Fruit fly (Drosophila melanogaster) whole organism, embryonic: ENCODE results near the gene CG31952.

ENCODE experiments used
- Asciz ChIP-seq: fragments of 200-800 bp; sonication (Bioruptor generic); optimal IDR thresholded peaks from 2 replicates; lab custom pipeline; 2017; ENCODE audit warnings: missing biosample characterization, mild to moderate bottlenecking, missing genetic modification characterization, missing genetic modification reagents
- BtbVII ChIP-seq: fragments of 200-800 bp; sonication (Bioruptor generic); optimal IDR thresholded peaks from 3 replicates; lab custom pipeline; 2017; ENCODE audit warnings: missing biosample characterization, mild to moderate bottlenecking, missing genetic modification characterization
- CG10366 ChIP-seq: fragments of 200-800 bp; sonication (Bioruptor generic); IDR thresholded peaks from 2 replicates; pipeline ENCODE4 v1.3.6; 2022; ENCODE audit warnings: missing biosample characterization, missing genetic modification characterization
- CG11456 ChIP-seq: fragments of 200-800 bp; sonication (Bioruptor generic); IDR thresholded peaks from 3 replicates; pipeline ENCODE4 v1.3.6; 2022; ENCODE audit warnings: missing biosample characterization, missing genetic modification characterization
- CG15514 ChIP-seq: fragments of 200-800 bp; sonication (Bioruptor generic); optimal IDR thresholded peaks from 3 replicates; lab custom pipeline; 2017; ENCODE audit warnings: missing biosample characterization, missing genetic modification characterization, mild to moderate bottlenecking, moderate library complexity, missing genetic modification reagents
- CG16815 ChIP-seq: fragments of 200-800 bp; sonication (Bioruptor generic); optimal IDR thresholded peaks from 3 replicates; lab custom pipeline; 2017; ENCODE audit warnings: missing biosample characterization, mild to moderate bottlenecking, missing genetic modification characterization
- CG17359 ChIP-seq: fragments of 200-800 bp; sonication (Bioruptor generic); optimal IDR thresholded peaks from 3 replicates; lab custom pipeline; 2018; ENCODE audit warnings: missing biosample characterization, mild to moderate bottlenecking, missing genetic modification characterization, moderate library complexity
- CG17829 ChIP-seq: fragments of 200-800 bp; optimal IDR thresholded peaks from 2 replicates; lab custom pipeline; 2019; ENCODE audit warnings: missing biosample characterization, mild to moderate bottlenecking, missing genetic modification characterization, moderate library complexity
- CG18599 ChIP-seq: fragments of 200-800 bp; sonication (Bioruptor generic); optimal IDR thresholded peaks from 3 replicates; lab custom pipeline; 2017; ENCODE audit warnings: missing biosample characterization, missing genetic modification characterization, mild to moderate bottlenecking, moderate library complexity, missing genetic modification reagents
- CG2129 ChIP-seq: fragments of 200-800 bp; sonication (Bioruptor generic); IDR thresholded peaks from 2 replicates; pipeline ENCODE4 v1.3.6; 2022; ENCODE audit warnings: missing biosample characterization, missing genetic modification characterization; ENCODE audit not compliant: partially characterized antibody
- CG2889 ChIP-seq: fragments of 200-800 bp; sonication (Bioruptor generic); IDR thresholded peaks from 3 replicates; pipeline ENCODE4 v1.3.6; 2022; ENCODE audit warnings: missing biosample characterization, missing genetic modification characterization
- CG30431 ChIP-seq: fragments of 200-800 bp; sonication (Bioruptor generic); optimal IDR thresholded peaks from 2 replicates; lab custom pipeline; 2017; ENCODE audit warnings: missing biosample characterization, missing genetic modification characterization
- CG4730 ChIP-seq: fragments of 200-800 bp; sonication (Bioruptor generic); IDR thresholded peaks from 2 replicates; pipeline ENCODE4 v1.3.6; 2022; ENCODE audit warnings: missing biosample characterization, missing genetic modification characterization
- CG6683 ChIP-seq: fragments of 200-800 bp; sonication (Bioruptor generic); optimal IDR thresholded peaks from 2 replicates; lab custom pipeline; 2017; ENCODE audit warnings: missing biosample characterization, mild to moderate bottlenecking, missing genetic modification characterization, missing genetic modification reagents
- CG6791 ChIP-seq: fragments of 200-800 bp; sonication (Bioruptor generic); IDR thresholded peaks from 3 replicates; pipeline ENCODE4 v1.3.6; 2022; ENCODE audit warnings: missing biosample characterization, missing genetic modification characterization; ENCODE audit not compliant: partially characterized antibody
- CG8290 ChIP-seq, 3 experiments: fragments of 200-800 bp; sonication (Bioruptor generic); optimal IDR thresholded peaks; 2 replicates each; lab custom pipeline; 2016 to 2019; ENCODE audit warnings: missing biosample characterization in 3 of 3, missing genetic modification characterization in 3 of 3, mild to moderate bottlenecking in 2 of 3, moderate library complexity in 1 of 3
- CG8478 ChIP-seq: fragments of >200 bp; optimal IDR thresholded peaks from 2 replicates; lab custom pipeline; 2018
- Camta ChIP-seq: fragments of 200-800 bp; sonication (Bioruptor generic); optimal IDR thresholded peaks from 2 replicates; lab custom pipeline; 2016; ENCODE audit warnings: missing biosample characterization, missing genetic modification characterization
- Doc3 ChIP-seq: fragments of 200-800 bp; sonication (Bioruptor generic); IDR thresholded peaks from 3 replicates; pipeline ENCODE4 v1.3.6; 2022; ENCODE audit warnings: missing biosample characterization, missing genetic modification characterization; ENCODE audit not compliant: partially characterized antibody
- GATAe ChIP-seq: fragments of 200-800 bp; sonication (Bioruptor generic); conservative IDR thresholded peaks from 2 replicates; pipeline ENCODE4 v1.3.6; 2022; ENCODE audit warnings: missing biosample characterization, missing genetic modification characterization
- H2.0 ChIP-seq: fragments of 200-800 bp; sonication (Bioruptor generic); IDR thresholded peaks from 2 replicates; pipeline ENCODE4 v1.3.6; 2022; ENCODE audit warnings: missing biosample characterization, missing genetic modification characterization
- Hey ChIP-seq: fragments of 200-800 bp; sonication (Bioruptor generic); optimal IDR thresholded peaks from 3 replicates; lab custom pipeline; 2018; ENCODE audit warnings: missing biosample characterization, mild to moderate bottlenecking, missing genetic modification characterization
- HmgD ChIP-seq: fragments of 200-800 bp; sonication (Bioruptor generic); optimal IDR thresholded peaks from 3 replicates; lab custom pipeline; 2016; ENCODE audit warnings: missing biosample characterization, missing genetic modification characterization
- Hmr ChIP-seq: fragments of 200-800 bp; sonication (Bioruptor generic); optimal IDR thresholded peaks from 3 replicates; lab custom pipeline; 2017; ENCODE audit warnings: mild to moderate bottlenecking, missing biosample characterization, missing genetic modification reagents, missing genetic modification characterization
- MESR4 ChIP-seq: fragments of 200-800 bp; sonication (Bioruptor generic); optimal IDR thresholded peaks from 2 replicates; lab custom pipeline; 2018; ENCODE audit warnings: missing biosample characterization, mild to moderate bottlenecking, missing genetic modification characterization, moderate library complexity
- Oaz ChIP-seq: fragments of 200-800 bp; sonication (Bioruptor generic); IDR thresholded peaks from 2 replicates; pipeline ENCODE4 v1.3.6; 2022; ENCODE audit warnings: missing biosample characterization, missing genetic modification characterization
- PHDP ChIP-seq: fragments of 200-800 bp; sonication (Bioruptor generic); optimal IDR thresholded peaks from 3 replicates; lab custom pipeline; 2018; ENCODE audit warnings: missing biosample characterization, mild to moderate bottlenecking, missing genetic modification characterization, moderate library complexity
- Pdp1 ChIP-seq, 2 experiments: fragments of 200-800 bp; sonication (Bioruptor generic); optimal IDR thresholded peaks; 3 replicates each; lab custom pipeline; 2016; ENCODE audit warnings: missing biosample characterization in 2 of 2, missing genetic modification characterization in 2 of 2, mild to moderate bottlenecking in 1 of 2, moderate library complexity in 1 of 2
- Sry-β ChIP-seq: fragments of 200-800 bp; sonication (Bioruptor generic); optimal IDR thresholded peaks from 2 replicates; lab custom pipeline; 2018; ENCODE audit warnings: missing biosample characterization, mild to moderate bottlenecking, missing genetic modification characterization, moderate library complexity
- btn ChIP-seq: fragments of 200-800 bp; sonication (Bioruptor generic); optimal IDR thresholded peaks from 2 replicates; lab custom pipeline; 2016; ENCODE audit warnings: missing biosample characterization, missing genetic modification characterization
- cad ChIP-seq: fragments of >200 bp; optimal IDR thresholded peaks from 2 replicates; lab custom pipeline; 2017; ENCODE audit warnings: missing biosample characterization, missing genetic modification characterization
- cas ChIP-seq: fragments of 200-800 bp; sonication (Bioruptor generic); IDR thresholded peaks from 2 replicates; pipeline ENCODE4 v1.3.6; 2022; ENCODE audit warnings: missing biosample characterization, missing genetic modification characterization
- corto ChIP-seq: fragments of 200-800 bp; sonication (Bioruptor generic); optimal IDR thresholded peaks from 2 replicates; lab custom pipeline; 2016; ENCODE audit warnings: missing biosample characterization, mild to moderate bottlenecking, missing genetic modification characterization, moderate library complexity
- dimm ChIP-seq: fragments of 200-800 bp; sonication (Bioruptor generic); IDR thresholded peaks from 2 replicates; pipeline ENCODE4 v1.3.6; 2022; ENCODE audit warnings: missing biosample characterization, missing genetic modification characterization
- en ChIP-seq: fragments of 200-800 bp; sonication (Bioruptor generic); optimal IDR thresholded peaks from 2 replicates; lab custom pipeline; 2016; ENCODE audit warnings: missing biosample characterization, missing genetic modification characterization
- ewg ChIP-seq: fragments of 200-800 bp; sonication (Bioruptor generic); optimal IDR thresholded peaks from 3 replicates; lab custom pipeline; 2017; ENCODE audit warnings: mild to moderate bottlenecking, missing biosample characterization, missing genetic modification reagents, missing genetic modification characterization
- grn ChIP-seq: fragments of 200-800 bp; sonication (Bioruptor generic); optimal IDR thresholded peaks from 3 replicates; lab custom pipeline; 2017; ENCODE audit warnings: missing biosample characterization, missing genetic modification characterization
- her ChIP-seq: fragments of 200-800 bp; sonication (Bioruptor generic); optimal IDR thresholded peaks from 2 replicates; lab custom pipeline; 2016; ENCODE audit warnings: missing biosample characterization, missing genetic modification characterization
- hth ChIP-seq: fragments of >200 bp; optimal IDR thresholded peaks from 2 replicates; lab custom pipeline; 2017; ENCODE audit warnings: inconsistent platforms
- insv ChIP-seq, 2 experiments: fragments of 200-800 bp; sonication (Bioruptor generic); optimal IDR thresholded peaks; 3 replicates each; lab custom pipeline; 2016 to 2018; ENCODE audit warnings: missing biosample characterization in 2 of 2, missing genetic modification characterization in 2 of 2
- kni ChIP-seq: fragments of 200-800 bp; sonication (Bioruptor generic); optimal IDR thresholded peaks from 3 replicates; lab custom pipeline; 2017; ENCODE audit warnings: mild to moderate bottlenecking, missing biosample characterization, missing genetic modification reagents, missing genetic modification characterization
- lab ChIP-seq: fragments of 200-800 bp; sonication (Bioruptor generic); optimal IDR thresholded peaks from 3 replicates; lab custom pipeline; 2017; ENCODE audit warnings: missing biosample characterization, missing genetic modification characterization, mild to moderate bottlenecking, moderate library complexity, missing genetic modification reagents
- lilli ChIP-seq: fragments of 200-800 bp; sonication (Bioruptor generic); optimal IDR thresholded peaks from 3 replicates; lab custom pipeline; 2016; ENCODE audit warnings: missing biosample characterization, missing genetic modification characterization
- lmd ChIP-seq: fragments of 200-800 bp; sonication (Bioruptor generic); IDR thresholded peaks from 2 replicates; pipeline ENCODE4 v1.3.6; 2022; ENCODE audit warnings: missing biosample characterization, missing genetic modification characterization
- mam ChIP-seq: fragments of 200-800 bp; sonication (Bioruptor generic); optimal IDR thresholded peaks from 3 replicates; lab custom pipeline; 2016; ENCODE audit warnings: missing biosample characterization, missing genetic modification characterization
- onecut ChIP-seq: fragments of 200-800 bp; sonication (Bioruptor generic); IDR thresholded peaks from 2 replicates; pipeline ENCODE4 v1.3.6; 2022; ENCODE audit warnings: missing biosample characterization, missing genetic modification characterization
- peb ChIP-seq: fragments of 200-800 bp; sonication (Bioruptor generic); IDR thresholded peaks from 2 replicates; pipeline ENCODE4 v1.3.6; 2022; ENCODE audit warnings: missing biosample characterization, missing genetic modification characterization
- ranshi ChIP-seq: fragments of 200-800 bp; sonication (Bioruptor generic); IDR thresholded peaks from 2 replicates; pipeline ENCODE4 v1.3.6; 2022; ENCODE audit warnings: missing biosample characterization, missing genetic modification characterization
- salm ChIP-seq: fragments of 200-800 bp; sonication (Bioruptor generic); optimal IDR thresholded peaks from 2 replicates; lab custom pipeline; 2018; ENCODE audit warnings: missing biosample characterization, mild to moderate bottlenecking, missing genetic modification characterization
- sd ChIP-seq: fragments of 200-800 bp; sonication (Bioruptor generic); optimal IDR thresholded peaks from 3 replicates; lab custom pipeline; 2018; ENCODE audit warnings: missing biosample characterization, mild to moderate bottlenecking, missing genetic modification characterization, moderate library complexity
- trh ChIP-seq: fragments of 200-800 bp; sonication (Bioruptor generic); optimal IDR thresholded peaks from 2 replicates; lab custom pipeline; 2016; ENCODE audit warnings: missing biosample characterization, missing genetic modification characterization

The CG31952 gene

DNA sequence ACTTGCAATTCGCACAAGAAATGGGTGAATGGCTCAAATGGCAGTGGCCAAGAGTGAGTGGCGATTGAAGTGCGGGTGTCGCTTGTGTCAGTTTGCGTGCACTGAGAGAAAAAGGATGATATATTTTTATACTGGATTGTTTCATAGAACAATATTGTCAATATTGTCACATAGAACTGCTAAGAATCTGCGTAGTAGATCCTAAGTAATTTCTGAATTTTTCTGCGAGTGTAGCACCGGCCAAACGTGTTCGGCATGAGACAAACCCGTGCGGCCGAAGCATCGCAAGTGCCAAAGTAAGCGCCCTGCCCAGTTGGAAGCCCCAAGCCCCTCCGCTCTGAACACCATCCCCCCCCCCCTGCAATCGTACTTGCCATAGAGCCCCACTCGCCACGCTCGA, 23.8 kb downstream of the CG31952 start (continued):
- TF ChIP-seq CG16815 (peak; percentile 25), CG30431 (GFP tag; lab: Kevin White, UChicago) (peak; percentile 28), ranshi (peak; percentile 56), Pdp1 (GFP tag; optimal IDR thresholded peaks at IDR 0.05; lab: Kevin White, UChicago) (no peak), MESR4 (GFP tag; lab: Kevin White, UChicago) (no peak), lmd (GFP tag; lab: Robert Waterston, UW) (peak; percentile 82), Hey (no peak), Camta (GFP tag; lab: Kevin White, UChicago) (no peak), H2.0 (GFP tag; lab: Robert Waterston, UW) (peak; percentile 63), CG2889 (GFP tag; lab: Robert Waterston, UW) (peak; percentile 76), onecut (GFP tag; lab: Robert Waterston, UW) (peak; percentile 37; the same call in 1 of the 2 replicates), Sry-β (GFP tag; lab: Kevin White, UChicago) (no peak), BtbVII (GFP tag; lab: Kevin White, UChicago) (peak; percentile 52), en (peak; percentile 50), lab (peak; percentile 80), CG10366 (peak; percentile 67), CG11456 (GFP tag; lab: Robert Waterston, UW) (peak; percentile 74; the same call in 1 of the 3 replicates), corto (GFP tag; lab: Kevin White, UChicago) (no peak), CG8290 (GFP tag; optimal IDR thresholded peaks at IDR 0.05; lab: Kevin White, UChicago) (no peak), CG8290 (tag; optimal IDR thresholded peaks at IDR 0.05; lab: Kevin White, UChicago) (peak in 1 of 2 experiments; percentile 38), grn (no peak), CG6683 (peak; percentile 28), mam (GFP tag; lab: Kevin White, UChicago) (peak; percentile 27), dimm (GFP tag; lab: Robert Waterston, UW) (peak; percentile 57), CG17829 (tag; lab: Kevin White, UChicago) (peak; percentile 65), CG6791 (GFP tag; lab: Robert Waterston, UW) (no peak), CG4730 (GFP tag; lab: Robert Waterston, UW) (peak; percentile 74), lilli (GFP tag; lab: Kevin White, UChicago) (no peak), PHDP (tag; lab: Kevin White, UChicago) (peak; percentile 68), salm (peak; percentile 25), trh (GFP tag; lab: Kevin White, UChicago) (peak; percentile 5), peb (peak; percentile 64), ewg (peak; percentile 51), cas (GFP tag; lab: Robert Waterston, UW) (peak; percentile 73), CG8478 (no peak), kni (no peak), CG2129 (GFP tag; lab: Robert Waterston, UW) (no peak), cad (GFP tag; lab: Kevin White, UChicago) (no peak), sd (tag; lab: Kevin White, UChicago) (no peak), GATAe (GFP tag; lab: Robert Waterston, UW) (no peak), her (GFP tag; lab: Kevin White, UChicago) (no peak), Asciz (GFP tag; lab: Kevin White, UChicago) (peak; percentile 71), insv (GFP tag; optimal IDR thresholded peaks at IDR 0.05; lab: Kevin White, UChicago) (no peak), hth (lab: Kevin White, UChicago) (no peak), CG15514 (GFP tag; lab: Kevin White, UChicago) (peak; percentile 48), HmgD (GFP tag; lab: Kevin White, UChicago) (no peak), CG18599 (GFP tag; lab: Kevin White, UChicago) (peak; percentile 72), Doc3 (no peak), CG17359 (peak; percentile 84), btn (no peak), Oaz (GFP tag; lab: Robert Waterston, UW) (peak; percentile 48; the same call in 1 of the 2 replicates), Hmr (peak; percentile 68)
